Fruit fly (Drosophila melanogaster): Measurements from ENCODE around the gene Blos2.

Gene Blos2

dm6 chr3L:11084557-11085231 is 23.3 kb downstream of the Blos2 start:
- peak in 1 of 2 experiments; percentile 91 for TF ChIP-seq Hr78 (GFP tag; optimal IDR thresholded peaks at IDR 0.05)
- TF ChIP-seq phol (tag; optimal IDR thresholded peaks at IDR 0.05): peak; percentile 95
- TF ChIP-seq bowl (GFP tag; IDR thresholded peaks at IDR 0.05): peak; percentile 93
- TF ChIP-seq bigmax (GFP tag; optimal IDR thresholded peaks at IDR 0.05): peak; percentile 28
- peak; percentile 94 for TF ChIP-seq CG13775 (GFP tag; optimal IDR thresholded peaks at IDR 0.05)
- TF ChIP-seq CG9609 (GFP tag; optimal IDR thresholded peaks at IDR 0.05): peak; percentile 95
- peak; percentile 5 for TF ChIP-seq BEAF-32 (GFP tag; optimal IDR thresholded peaks at IDR 0.05)
- TF ChIP-seq Six4 (GFP tag; optimal IDR thresholded peaks at IDR 0.05): peak; percentile 96
- TF ChIP-seq CG2712 (tag; optimal IDR thresholded peaks at IDR 0.05): peak; percentile 98
- TF ChIP-seq her (GFP tag; optimal IDR thresholded peaks at IDR 0.05): peak; percentile 90
- TF ChIP-seq sna (GFP tag; IDR thresholded peaks at IDR 0.05; ENCODE audit: partially characterized antibody): no peak
- peak; percentile 96 for TF ChIP-seq CG7556 (GFP tag; optimal IDR thresholded peaks at IDR 0.05)
- peak; percentile 62 for TF ChIP-seq GATAe (GFP tag; conservative IDR thresholded peaks at IDR 0.05)
- no peak for TF ChIP-seq CG13287 (GFP tag; IDR thresholded peaks at IDR 0.05; ENCODE audit: partially characterized antibody)
- TF ChIP-seq CG42726 (GFP tag; IDR thresholded peaks at IDR 0.05; ENCODE audit: partially characterized antibody): no peak
- peak; percentile 96 for TF ChIP-seq CG2875 (GFP tag; optimal IDR thresholded peaks at IDR 0.05)
- TF ChIP-seq ham (GFP tag; IDR thresholded peaks at IDR 0.05): no peak
- no peak for TF ChIP-seq usp (GFP tag; optimal IDR thresholded peaks at IDR 0.05)
- peak; percentile 94 for TF ChIP-seq CG7786 (GFP tag; optimal IDR thresholded peaks at IDR 0.05)
- peak; percentile 85 for TF ChIP-seq CG3163 (GFP tag; optimal IDR thresholded peaks at IDR 0.05)
- TF ChIP-seq ATbp (GFP tag; optimal IDR thresholded peaks at IDR 0.05): peak; percentile 95
- TF ChIP-seq so (GFP tag; IDR thresholded peaks at IDR 0.05): peak; percentile 97
- peak; percentile 97 for TF ChIP-seq Ssrp (tag; optimal IDR thresholded peaks at IDR 0.05)
- peak; percentile 97 for TF ChIP-seq ara (GFP tag; IDR thresholded peaks at IDR 0.05)
- TF ChIP-seq MBD-R2 (GFP tag; IDR thresholded peaks at IDR 0.05): peak; percentile 76; the same call in 1 of the 2 replicates
- peak; percentile 97 for TF ChIP-seq Ptx1 (GFP tag; IDR thresholded peaks at IDR 0.05)
- no peak for TF ChIP-seq Nf-YC (tag; optimal IDR thresholded peaks at IDR 0.05)
- TF ChIP-seq Ets97D (GFP tag; optimal IDR thresholded peaks at IDR 0.05): peak; percentile 88
- no peak for TF ChIP-seq CG2129 (GFP tag; IDR thresholded peaks at IDR 0.05; ENCODE audit: partially characterized antibody)
- no peak for TF ChIP-seq h (optimal IDR thresholded peaks at IDR 0.05)
- peak; percentile 92 for TF ChIP-seq run (tag; optimal IDR thresholded peaks at IDR 0.05)
- peak; percentile 97 for TF ChIP-seq CG31441 (GFP tag; IDR thresholded peaks at IDR 0.05)
- TF ChIP-seq Lim3 (GFP tag; IDR thresholded peaks at IDR 0.05): peak; percentile 89
- TF ChIP-seq zfh1 (GFP tag; IDR thresholded peaks at IDR 0.05): peak; percentile 98
- TF ChIP-seq vvl (GFP tag; IDR thresholded peaks at IDR 0.05): peak; percentile 99
- no peak for TF ChIP-seq CG6791 (GFP tag; IDR thresholded peaks at IDR 0.05; ENCODE audit: partially characterized antibody)
- peak; percentile 97 for TF ChIP-seq otp (GFP tag; IDR thresholded peaks at IDR 0.05)
- peak; percentile 97 for TF ChIP-seq Xbp1 (GFP tag; optimal IDR thresholded peaks at IDR 0.05)
- peak; percentile 92 for TF ChIP-seq CG13123 (GFP tag; optimal IDR thresholded peaks at IDR 0.05)
- peak; percentile 98 for TF ChIP-seq CG4424 (GFP tag; optimal IDR thresholded peaks at IDR 0.05)
- peak; percentile 87; the same call in 2 of the 3 replicates for TF ChIP-seq CG7357 (GFP tag; IDR thresholded peaks at IDR 0.05)
- peak; percentile 82 for TF ChIP-seq gro (GFP tag; optimal IDR thresholded peaks at IDR 0.05)
- TF ChIP-seq peb (GFP tag; IDR thresholded peaks at IDR 0.05): peak; percentile 91
- peak; percentile 92 for TF ChIP-seq shn (GFP tag; optimal IDR thresholded peaks at IDR 0.05)
- TF ChIP-seq CG32772 (GFP tag; IDR thresholded peaks at IDR 0.05): peak; percentile 96
- peak; percentile 94 for TF ChIP-seq pb (GFP tag; optimal IDR thresholded peaks at IDR 0.05)
- TF ChIP-seq NfI (GFP tag; optimal IDR thresholded peaks at IDR 0.05): peak; percentile 95
- peak; percentile 80 for TF ChIP-seq Doc2 (GFP tag; IDR thresholded peaks at IDR 0.05)
- TF ChIP-seq CG34422 (GFP tag; IDR thresholded peaks at IDR 0.05): peak; percentile 97
- peak; percentile 90 for TF ChIP-seq CG3847 (GFP tag; IDR thresholded peaks at IDR 0.05)
